Fruit fly (Drosophila melanogaster) whole organism, embryonic: Measurements from ENCODE around the gene Hmr.

Source experiments
- CG12236 ChIP-seq: fragments of 200-800 bp; sonication (Bioruptor generic); optimal IDR thresholded peaks from 2 replicates; lab custom pipeline; 2016; ENCODE audit warnings: missing biosample characterization, missing genetic modification characterization
- CG13894 ChIP-seq: fragments of 200-800 bp; sonication (Bioruptor generic); optimal IDR thresholded peaks from 3 replicates; lab custom pipeline; 2018; ENCODE audit warnings: missing biosample characterization, mild to moderate bottlenecking, missing genetic modification characterization, moderate library complexity
- CG3995 ChIP-seq: fragments of 200-800 bp; sonication (Bioruptor generic); optimal IDR thresholded peaks from 3 replicates; lab custom pipeline; 2016; ENCODE audit warnings: missing biosample characterization, missing genetic modification characterization
- CG9876 ChIP-seq: fragments of 200-800 bp; sonication (Bioruptor generic); optimal IDR thresholded peaks from 2 replicates; lab custom pipeline; 2016; ENCODE audit warnings: missing biosample characterization, missing genetic modification characterization
- CoRest ChIP-seq: fragments of 200-800 bp; sonication (Bioruptor generic); optimal IDR thresholded peaks from 3 replicates; lab custom pipeline; 2018; ENCODE audit warnings: missing biosample characterization, mild to moderate bottlenecking, missing genetic modification characterization, moderate library complexity
- Gsc ChIP-seq: fragments of 200-800 bp; sonication (Bioruptor generic); IDR thresholded peaks from 2 replicates; pipeline ENCODE4 v1.3.6; 2022; ENCODE audit warnings: missing biosample characterization, missing genetic modification characterization
- jigr1 ChIP-seq: fragments of 200-800 bp; sonication (Bioruptor generic); IDR thresholded peaks from 3 replicates; pipeline ENCODE4 v1.3.6; 2022; ENCODE audit warnings: missing biosample characterization, missing genetic modification characterization
- psq ChIP-seq: fragments of 200-800 bp; sonication (Bioruptor generic); optimal IDR thresholded peaks from 2 replicates; lab custom pipeline; 2017; ENCODE audit warnings: missing biosample characterization, missing genetic modification characterization
- pum ChIP-seq: fragments of 200-800 bp; sonication (Bioruptor generic); optimal IDR thresholded peaks from 2 replicates; lab custom pipeline; 2016; ENCODE audit warnings: missing biosample characterization, missing genetic modification characterization
- stwl ChIP-seq: fragments of 200-800 bp; sonication (Bioruptor generic); optimal IDR thresholded peaks from 3 replicates; lab custom pipeline; 2018; ENCODE audit warnings: missing biosample characterization, mild to moderate bottlenecking, missing genetic modification characterization, moderate library complexity
- tin ChIP-seq: fragments of 200-800 bp; sonication (Bioruptor generic); optimal IDR thresholded peaks from 3 replicates; lab custom pipeline; 2016; ENCODE audit warnings: missing biosample characterization, missing genetic modification characterization

dm6 chrX:10564145-10564544, 31.5 kb downstream of the Hmr start:
- TF ChIP-seq Gsc (GFP tag; lab: Robert Waterston, UW) (no peak), CG3995 (no peak), pum (no peak), CoRest (tag; lab: Kevin White, UChicago) (no peak), jigr1 (GFP tag; lab: Robert Waterston, UW) (no peak), CG13894 (tag; lab: Kevin White, UChicago) (no peak), tin (GFP tag; lab: Kevin White, UChicago) (no peak), CG12236 (GFP tag; lab: Kevin White, UChicago) (no peak), psq (GFP tag; lab: Kevin White, UChicago) (no peak), CG9876 (GFP tag; lab: Kevin White, UChicago) (no peak), stwl (tag; lab: Kevin White, UChicago) (no peak)
